Worm (Caenorhabditis elegans): Measurements from ENCODE around the gene F22F7.8.

ce11 chrV:2122517-2122916, 757 bp upstream of the F22F7.8 start, which contains the start of gene F22F7.2:
- TF ChIP-seq ceh-82 (tag; optimal IDR thresholded peaks at IDR 0.05), result no peak
- TF ChIP-seq ZK546.5 (tag; optimal IDR thresholded peaks at IDR 0.05), result no peak
- no peak for TF ChIP-seq nhr-237 (tag; optimal IDR thresholded peaks at IDR 0.05)
- no peak for TF ChIP-seq elt-1 (tag; optimal IDR thresholded peaks at IDR 0.05)
- no peak for TF ChIP-seq fkh-10 (GFP tag; optimal IDR thresholded peaks at IDR 0.05)
- no peak for TF ChIP-seq ztf-4 (tag; optimal IDR thresholded peaks at IDR 0.05)
- TF ChIP-seq pqm-1 (tag; optimal IDR thresholded peaks at IDR 0.05), result peak; percentile 31
- no peak for TF ChIP-seq unc-62 (GFP tag; optimal IDR thresholded peaks at IDR 0.05)
- no peak for TF ChIP-seq nhr-77 (tag; optimal IDR thresholded peaks at IDR 0.05)
- TF ChIP-seq unc-39 (tag; optimal IDR thresholded peaks at IDR 0.05), result no peak

All from whole organism, L3 larva.